Fruit fly (Drosophila melanogaster) whole organism, prepupa: ENCODE results near the gene CG17930.

Experiments used
- CG10631 ChIP-seq: fragments of 200-800 bp; sonication (Bioruptor generic); optimal IDR thresholded peaks from 2 replicates; lab custom pipeline; 2016; ENCODE audit warnings: missing biosample characterization, missing genetic modification characterization
- CG10669 ChIP-seq: fragments of 200-800 bp; sonication (Bioruptor generic); optimal IDR thresholded peaks from 3 replicates; lab custom pipeline; 2018; ENCODE audit warnings: missing biosample characterization, mild to moderate bottlenecking, missing genetic modification characterization, moderate library complexity
- CG11762 ChIP-seq: fragments of 200-800 bp; sonication (Bioruptor generic); optimal IDR thresholded peaks from 3 replicates; lab custom pipeline; 2016; ENCODE audit warnings: missing biosample characterization, missing genetic modification characterization; ENCODE audit not compliant: insufficient read depth
- CG15336 ChIP-seq: fragments of 200-800 bp; sonication (Bioruptor generic); IDR thresholded peaks from 2 replicates; pipeline ENCODE4 v1.3.6; 2022; ENCODE audit warnings: missing biosample characterization, missing genetic modification characterization
- CG1621 ChIP-seq: fragments of 200-800 bp; sonication (Bioruptor generic); optimal IDR thresholded peaks from 3 replicates; lab custom pipeline; 2018; ENCODE audit warnings: missing biosample characterization, mild to moderate bottlenecking, missing genetic modification characterization
- CG16779 ChIP-seq: fragments of 200-800 bp; sonication (Bioruptor generic); optimal IDR thresholded peaks from 3 replicates; lab custom pipeline; 2017; ENCODE audit warnings: missing biosample characterization, mild to moderate bottlenecking, missing genetic modification characterization
- CG31627 ChIP-seq: fragments of 200-800 bp; sonication (Bioruptor generic); optimal IDR thresholded peaks from 3 replicates; lab custom pipeline; 2016; ENCODE audit warnings: missing biosample characterization, missing genetic modification characterization
- CG32006 ChIP-seq: fragments of 200-800 bp; sonication (Bioruptor generic); optimal IDR thresholded peaks from 3 replicates; lab custom pipeline; 2017; ENCODE audit warnings: missing biosample characterization, mild to moderate bottlenecking, missing genetic modification characterization
- CG3919 ChIP-seq: fragments of 200-800 bp; sonication (Bioruptor generic); optimal IDR thresholded peaks from 3 replicates; lab custom pipeline; 2016; ENCODE audit warnings: missing biosample characterization, missing genetic modification characterization
- CG4318 ChIP-seq: fragments of 200-800 bp; sonication (Bioruptor generic); optimal IDR thresholded peaks from 3 replicates; lab custom pipeline; 2017; ENCODE audit warnings: missing biosample characterization, mild to moderate bottlenecking, missing genetic modification characterization
- CG6163 ChIP-seq: fragments of 200-800 bp; sonication (Bioruptor generic); IDR thresholded peaks from 3 replicates; pipeline ENCODE4 v1.3.6; 2022; ENCODE audit warnings: missing biosample characterization, missing genetic modification characterization
- CG6808 ChIP-seq: fragments of 200-800 bp; sonication (Bioruptor generic); optimal IDR thresholded peaks from 3 replicates; lab custom pipeline; 2017; ENCODE audit warnings: missing biosample characterization, missing genetic modification characterization, mild to moderate bottlenecking, moderate library complexity, missing genetic modification reagents
- CG6854 ChIP-seq: fragments of 200-800 bp; sonication (Bioruptor generic); optimal IDR thresholded peaks from 2 replicates; lab custom pipeline; 2017; ENCODE audit warnings: missing biosample characterization, mild to moderate bottlenecking, missing genetic modification characterization
- CG8119 ChIP-seq: fragments of 200-800 bp; sonication (Bioruptor generic); IDR thresholded peaks from 3 replicates; pipeline ENCODE4 v1.3.6; 2022; ENCODE audit warnings: missing biosample characterization, missing genetic modification characterization
- CG8319 ChIP-seq: fragments of 200-800 bp; sonication (Bioruptor generic); optimal IDR thresholded peaks from 3 replicates; lab custom pipeline; 2016; ENCODE audit warnings: missing biosample characterization, missing genetic modification characterization
- CG8632 ChIP-seq: fragments of 200-800 bp; sonication (Bioruptor generic); optimal IDR thresholded peaks from 3 replicates; lab custom pipeline; 2016; ENCODE audit warnings: missing biosample characterization, missing genetic modification characterization
- Eip75B ChIP-seq: fragments of 200-800 bp; sonication (Bioruptor generic); optimal IDR thresholded peaks from 3 replicates; lab custom pipeline; 2016; ENCODE audit warnings: missing biosample characterization, missing genetic modification characterization
- Eip78C ChIP-seq: fragments of 200-800 bp; sonication (Bioruptor generic); peaks from one replicate; lab custom pipeline; 2016; ENCODE audit warnings: missing biosample characterization, missing genetic modification characterization
- Eip93F ChIP-seq: fragments of 200-800 bp; sonication (Bioruptor generic); optimal IDR thresholded peaks from 2 replicates; lab custom pipeline; 2016; ENCODE audit warnings: missing biosample characterization, mild to moderate bottlenecking, missing genetic modification characterization
- Ets21C ChIP-seq: fragments of 200-800 bp; sonication (Bioruptor generic); optimal IDR thresholded peaks from 3 replicates; lab custom pipeline; 2016; ENCODE audit warnings: missing biosample characterization, missing genetic modification characterization
- Ets96B ChIP-seq: fragments of 200-800 bp; optimal IDR thresholded peaks from 2 replicates; lab custom pipeline; 2019; ENCODE audit warnings: missing biosample characterization, mild to moderate bottlenecking, missing genetic modification characterization, moderate library complexity
- Hr38 ChIP-seq: sonication (Bioruptor generic); optimal IDR thresholded peaks from 2 replicates; lab custom pipeline; 2016; ENCODE audit warnings: missing biosample characterization, missing genetic modification characterization
- Hr4 ChIP-seq: fragments of 200-800 bp; sonication (Bioruptor generic); optimal IDR thresholded peaks from 3 replicates; lab custom pipeline; 2016; ENCODE audit warnings: missing biosample characterization, missing genetic modification characterization
- OdsH ChIP-seq: fragments of 200-800 bp; sonication (Bioruptor generic); optimal IDR thresholded peaks from 3 replicates; lab custom pipeline; 2016; ENCODE audit warnings: missing biosample characterization, missing genetic modification characterization
- Smox ChIP-seq: fragments of 200-800 bp; sonication (Bioruptor generic); optimal IDR thresholded peaks from 3 replicates; lab custom pipeline; 2016; ENCODE audit warnings: missing biosample characterization, missing genetic modification characterization
- Sox102F ChIP-seq: fragments of 200-800 bp; sonication (Bioruptor generic); optimal IDR thresholded peaks from 2 replicates; lab custom pipeline; 2016; ENCODE audit warnings: missing biosample characterization, mild to moderate bottlenecking, missing genetic modification characterization
- Sox14 ChIP-seq: fragments of 200-800 bp; sonication (Bioruptor generic); optimal IDR thresholded peaks from 3 replicates; lab custom pipeline; 2016; ENCODE audit warnings: missing biosample characterization, missing genetic modification characterization
- Sox15 ChIP-seq: fragments of 200-800 bp; sonication (Bioruptor generic); optimal IDR thresholded peaks from 3 replicates; lab custom pipeline; 2016; ENCODE audit warnings: missing biosample characterization, missing genetic modification characterization
- achi ChIP-seq: fragments of 200-800 bp; sonication (Bioruptor generic); optimal IDR thresholded peaks from 3 replicates; lab custom pipeline; 2016; ENCODE audit warnings: missing biosample characterization, missing genetic modification characterization
- acj6 ChIP-seq: fragments of 200-800 bp; sonication (Bioruptor generic); optimal IDR thresholded peaks from 3 replicates; lab custom pipeline; 2016; ENCODE audit warnings: missing biosample characterization, missing genetic modification characterization
- cyc ChIP-seq: fragments of 200-800 bp; sonication (Bioruptor generic); optimal IDR thresholded peaks from 3 replicates; lab custom pipeline; 2016; ENCODE audit warnings: missing biosample characterization, missing genetic modification characterization
- dac ChIP-seq: fragments of 200-800 bp; sonication (Bioruptor generic); optimal IDR thresholded peaks from 2 replicates; lab custom pipeline; 2017; ENCODE audit warnings: missing biosample characterization, mild to moderate bottlenecking, missing genetic modification characterization
- eg ChIP-seq: fragments of 200-800 bp; sonication (Bioruptor generic); IDR thresholded peaks from 3 replicates; pipeline ENCODE4 v1.3.6; 2022; ENCODE audit warnings: missing biosample characterization, missing genetic modification characterization
- esn ChIP-seq: fragments of 200-800 bp; sonication (Bioruptor generic); optimal IDR thresholded peaks from 2 replicates; lab custom pipeline; 2016; ENCODE audit warnings: missing biosample characterization, mild to moderate bottlenecking, missing genetic modification characterization, moderate library complexity
- fkh ChIP-seq: fragments of 200-800 bp; sonication (Bioruptor generic); optimal IDR thresholded peaks from 3 replicates; lab custom pipeline; 2017; ENCODE audit warnings: missing biosample characterization, mild to moderate bottlenecking, missing genetic modification characterization, moderate library complexity
- net ChIP-seq: fragments of 200-800 bp; sonication (Bioruptor generic); optimal IDR thresholded peaks from 3 replicates; lab custom pipeline; 2016; ENCODE audit warnings: missing biosample characterization, missing genetic modification characterization
- pdm3 ChIP-seq: fragments of 200-800 bp; sonication (Bioruptor generic); optimal IDR thresholded peaks from 3 replicates; lab custom pipeline; 2016; ENCODE audit warnings: missing biosample characterization, missing genetic modification characterization
- spab ChIP-seq: fragments of 200-800 bp; sonication (Bioruptor generic); optimal IDR thresholded peaks from 2 replicates; lab custom pipeline; 2017; ENCODE audit warnings: missing biosample characterization, mild to moderate bottlenecking, missing genetic modification characterization, missing genetic modification reagents
- ss ChIP-seq, 2 experiments: fragments of 200-800 bp; sonication (Bioruptor generic); optimal IDR thresholded peaks; 2 replicates in 1 of 2; 3 replicates in 1 of 2; lab custom pipeline; 2017 to 2018; ENCODE audit warnings: mild to moderate bottlenecking in 2 of 2, missing biosample characterization in 2 of 2, missing genetic modification characterization in 2 of 2, moderate library complexity in 1 of 2
- svp ChIP-seq: fragments of 200-800 bp; sonication (Bioruptor generic); peaks from one replicate; lab custom pipeline; 2016; ENCODE audit warnings: missing biosample characterization, missing genetic modification characterization
- topi ChIP-seq: fragments of 200-800 bp; sonication (Bioruptor generic); optimal IDR thresholded peaks from 3 replicates; lab custom pipeline; 2016; ENCODE audit warnings: missing biosample characterization, missing genetic modification characterization
- vri ChIP-seq: fragments of 200-800 bp; sonication (Bioruptor generic); optimal IDR thresholded peaks from 3 replicates; lab custom pipeline; 2016; ENCODE audit warnings: missing biosample characterization, mild to moderate bottlenecking, missing genetic modification characterization

The CG17930 gene

DNA sequence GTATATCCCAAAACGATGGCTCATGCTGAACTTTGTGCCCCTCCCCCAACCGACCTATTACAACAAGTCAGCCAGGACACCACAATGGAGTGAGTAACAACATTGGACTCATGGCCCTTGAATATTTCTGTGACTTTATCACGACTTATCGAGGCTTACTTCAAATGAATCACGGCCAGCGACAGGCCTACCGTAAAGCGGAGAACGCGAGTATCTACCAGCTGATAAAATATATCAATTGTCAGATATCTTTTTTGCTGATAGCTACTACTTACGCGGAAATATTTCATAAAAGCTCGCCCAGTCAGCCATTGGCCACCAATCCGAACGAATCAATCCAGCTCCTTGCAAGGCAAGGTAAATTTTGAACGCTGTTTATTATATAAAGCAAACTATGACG is at the start of gene CG17930:
CG17930 (plus strand) TSS at position 301 of the 400 bp plus-strand sequence.
- no peak for TF ChIP-seq CG6854 (GFP tag; lab: Kevin White, UChicago)
- TF ChIP-seq dac (GFP tag; lab: Kevin White, UChicago): no peak
- no peak for TF ChIP-seq spab (GFP tag; lab: Kevin White, UChicago)
- no peak for TF ChIP-seq fkh (GFP tag; lab: Kevin White, UChicago)
- TF ChIP-seq svp (GFP tag; lab: Kevin White, UChicago): no peak
- no peak for TF ChIP-seq acj6
- TF ChIP-seq CG15336: no peak
- no peak for TF ChIP-seq Hr38
- no peak for TF ChIP-seq cyc (GFP tag; lab: Kevin White, UChicago)
- no peak for TF ChIP-seq OdsH

DNA sequence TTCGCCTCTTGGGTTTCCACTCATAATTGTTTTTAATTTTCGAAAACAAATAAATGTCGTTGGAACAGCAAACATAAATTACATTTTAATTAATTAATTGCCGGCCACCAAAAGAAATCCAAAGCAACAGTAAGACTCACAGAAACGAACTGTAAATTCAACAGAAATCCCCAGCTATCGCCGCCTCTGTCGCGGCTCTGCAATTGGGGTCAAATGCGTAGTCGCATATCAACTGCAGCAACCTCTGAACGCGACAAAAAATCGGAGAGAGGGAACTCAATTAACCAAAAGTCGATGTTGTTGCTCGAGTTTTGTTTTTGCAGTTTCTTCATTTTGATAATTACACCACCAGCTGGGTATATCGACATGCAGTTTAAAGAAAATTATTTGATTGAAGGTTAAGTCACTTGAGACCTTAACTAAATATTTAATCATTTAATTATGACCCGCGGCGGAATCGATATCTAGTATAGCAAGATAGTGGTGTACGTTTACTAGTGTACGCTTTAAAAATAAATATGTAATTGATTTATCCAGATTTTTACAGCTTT is 48.2 kb upstream of the CG17930 start:
- TF ChIP-seq eg (GFP tag; lab: Robert Waterston, UW): 0 out of 3 replicates have a peak, but pooled peaks have one; percentile 25
- peak; percentile 88 for TF ChIP-seq svp (GFP tag; lab: Kevin White, UChicago)
- peak; percentile 44 for TF ChIP-seq Eip78C (GFP tag; lab: Kevin White, UChicago)
- no peak for TF ChIP-seq achi (GFP tag; lab: Kevin White, UChicago)
- TF ChIP-seq CG10669 (GFP tag; lab: Kevin White, UChicago): no peak
- TF ChIP-seq, all 60 proteins: peak for 3

DNA sequence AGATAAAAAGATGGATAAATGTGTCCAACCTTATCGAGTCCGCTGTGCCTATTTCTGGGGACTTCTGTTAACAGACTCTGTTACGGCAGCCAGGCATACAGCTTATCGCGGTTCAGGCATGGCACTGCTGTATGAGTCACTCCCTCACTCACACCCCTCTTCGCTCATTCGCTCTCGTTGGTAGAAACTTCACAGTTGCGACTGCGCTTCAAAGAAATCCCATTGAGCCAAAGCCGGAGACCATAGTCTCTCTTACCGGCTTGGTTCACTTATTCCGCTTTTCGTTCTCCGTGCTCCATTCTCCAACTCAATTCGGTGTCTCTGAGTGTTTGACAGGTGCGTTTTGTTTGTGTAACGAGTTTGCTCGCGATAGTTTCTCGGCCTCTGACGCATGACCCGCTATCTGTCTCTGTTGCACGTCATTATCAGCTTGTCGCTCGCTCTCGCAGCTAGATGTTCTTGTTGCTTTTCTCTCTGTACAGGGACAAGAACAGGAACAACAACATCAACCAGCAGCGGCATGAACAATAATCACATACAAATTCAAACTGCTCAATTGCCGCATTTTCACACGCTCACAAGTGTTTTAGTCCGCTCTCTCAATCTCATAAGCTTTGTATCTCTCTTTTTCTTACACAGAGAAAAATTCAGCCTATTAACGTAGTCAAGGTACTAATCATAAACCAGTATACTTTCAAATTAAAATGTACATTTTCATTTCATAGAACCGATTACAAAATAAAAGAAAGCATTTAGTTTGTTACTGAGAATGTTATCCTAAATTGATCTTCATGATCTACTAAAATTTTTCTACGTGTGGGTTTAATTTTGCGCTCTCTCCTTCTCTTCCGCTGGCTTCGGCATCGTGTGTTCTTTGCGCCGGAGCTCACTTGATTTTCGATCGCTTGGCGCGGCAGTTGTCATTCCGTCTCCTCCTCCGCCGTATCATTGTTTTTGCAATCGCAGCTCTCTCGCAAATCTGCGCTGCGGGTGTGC is 47.3 kb upstream of the CG17930 start:
- TF ChIP-seq CG31627 (GFP tag; lab: Kevin White, UChicago) (peak; percentile 100), CG32006 (peak; percentile 99), topi (GFP tag; lab: Kevin White, UChicago) (peak; percentile 100), OdsH (peak; percentile 100), Sox15 (GFP tag; lab: Kevin White, UChicago) (peak; percentile 99), CG6854 (GFP tag; lab: Kevin White, UChicago) (peak; percentile 98), Eip78C (GFP tag; lab: Kevin White, UChicago) (peak; percentile 100), spab (GFP tag; lab: Kevin White, UChicago) (peak; percentile 99), CG8319 (GFP tag; lab: Kevin White, UChicago) (peak; percentile 99), CG10631 (peak; percentile 100), Sox102F (GFP tag; lab: Kevin White, UChicago) (peak; percentile 100), CG8632 (peak; percentile 100), Smox (peak; percentile 100), Eip93F (GFP tag; lab: Kevin White, UChicago) (peak; percentile 97), ss (GFP tag; optimal IDR thresholded peaks at IDR 0.05; lab: Kevin White, UChicago) (peak; percentile 99), fkh (GFP tag; lab: Kevin White, UChicago) (peak; percentile 87), esn (GFP tag; lab: Kevin White, UChicago) (peak; percentile 100), pdm3 (GFP tag; lab: Kevin White, UChicago) (peak; percentile 100), svp (GFP tag; lab: Kevin White, UChicago) (peak; percentile 100), Sox14 (peak; percentile 100), cyc (GFP tag; lab: Kevin White, UChicago) (peak; percentile 99), vri (GFP tag; lab: Kevin White, UChicago) (peak; percentile 99), CG4318 (GFP tag; lab: Kevin White, UChicago) (peak; percentile 97), Eip75B (GFP tag; lab: Kevin White, UChicago) (peak; percentile 100), CG6163 (GFP tag; lab: Robert Waterston, UW) (peak; percentile 100), Ets96B (tag; lab: Kevin White, UChicago) (peak; percentile 100), CG3919 (GFP tag; lab: Kevin White, UChicago) (peak; percentile 99), CG8119 (GFP tag; lab: Robert Waterston, UW) (peak; percentile 100), acj6 (peak; percentile 100), CG1621 (peak; percentile 98), CG16779 (tag; lab: Kevin White, UChicago) (peak; percentile 99), Ets21C (GFP tag; lab: Kevin White, UChicago) (peak; percentile 99), CG11762 (peak; percentile 99), CG6808 (GFP tag; lab: Kevin White, UChicago) (peak; percentile 98), CG15336 (peak; percentile 100), Hr38 (peak; percentile 95), eg (GFP tag; lab: Robert Waterston, UW) (peak; percentile 100), Hr4 (GFP tag; lab: Kevin White, UChicago) (peak; percentile 99), dac (GFP tag; lab: Kevin White, UChicago) (peak; percentile 92), net (GFP tag; lab: Kevin White, UChicago) (peak; percentile 100)
